Fruit fly (Drosophila melanogaster) whole organism, embryonic: ENCODE results near the gene CCT3.

Experiments
- BEAF-32 ChIP-seq: fragments of 200-800 bp; sonication (Bioruptor generic); optimal IDR thresholded peaks from 3 replicates; lab custom pipeline; 2017; ENCODE audit warnings: missing biosample characterization, missing genetic modification characterization, mild to moderate bottlenecking, moderate library complexity, missing genetic modification reagents
- CG10267 ChIP-seq: fragments of 200-800 bp; sonication (Bioruptor generic); optimal IDR thresholded peaks from 2 replicates; lab custom pipeline; 2018; ENCODE audit warnings: missing biosample characterization, mild to moderate bottlenecking, missing genetic modification characterization, moderate library complexity
- CG10366 ChIP-seq: fragments of 200-800 bp; sonication (Bioruptor generic); IDR thresholded peaks from 2 replicates; pipeline ENCODE4 v1.3.6; 2022; ENCODE audit warnings: missing biosample characterization, missing genetic modification characterization
- CG10654 ChIP-seq: fragments of 200-800 bp; sonication (Bioruptor generic); optimal IDR thresholded peaks from 2 replicates; lab custom pipeline; 2016; ENCODE audit warnings: missing biosample characterization, missing genetic modification characterization
- CG11398 ChIP-seq: fragments of 200-800 bp; sonication (Bioruptor generic); optimal IDR thresholded peaks from 2 replicates; lab custom pipeline; 2016; ENCODE audit warnings: missing biosample characterization, missing genetic modification characterization
- CG11723 ChIP-seq: fragments of 200-800 bp; sonication (Bioruptor generic); optimal IDR thresholded peaks from 2 replicates; lab custom pipeline; 2017; ENCODE audit warnings: missing biosample characterization, mild to moderate bottlenecking, missing genetic modification characterization
- CG12391 ChIP-seq: fragments of 200-800 bp; sonication (Bioruptor generic); optimal IDR thresholded peaks from 3 replicates; lab custom pipeline; 2018; ENCODE audit warnings: missing biosample characterization, mild to moderate bottlenecking, missing genetic modification characterization, moderate library complexity
- CG13287 ChIP-seq: fragments of 200-800 bp; sonication (Bioruptor generic); IDR thresholded peaks from 2 replicates; pipeline ENCODE4 v1.3.6; 2022; ENCODE audit warnings: missing biosample characterization, missing genetic modification characterization; ENCODE audit not compliant: partially characterized antibody
- CG17359 ChIP-seq: fragments of 200-800 bp; sonication (Bioruptor generic); optimal IDR thresholded peaks from 3 replicates; lab custom pipeline; 2018; ENCODE audit warnings: missing biosample characterization, mild to moderate bottlenecking, missing genetic modification characterization, moderate library complexity
- CG17385 ChIP-seq: fragments of 200-800 bp; sonication (Bioruptor generic); optimal IDR thresholded peaks from 3 replicates; lab custom pipeline; 2018; ENCODE audit warnings: missing biosample characterization, mild to moderate bottlenecking, missing genetic modification characterization
- CG18476 ChIP-seq: fragments of 200-800 bp; sonication (Bioruptor generic); optimal IDR thresholded peaks from 2 replicates; lab custom pipeline; 2016; ENCODE audit warnings: missing biosample characterization, mild to moderate bottlenecking, missing genetic modification characterization
- CG2129 ChIP-seq: fragments of 200-800 bp; sonication (Bioruptor generic); IDR thresholded peaks from 2 replicates; pipeline ENCODE4 v1.3.6; 2022; ENCODE audit warnings: missing biosample characterization, missing genetic modification characterization; ENCODE audit not compliant: partially characterized antibody
- CG31224 ChIP-seq: fragments of 200-800 bp; sonication (Bioruptor generic); IDR thresholded peaks from 2 replicates; pipeline ENCODE4 v1.3.6; 2022; ENCODE audit warnings: missing biosample characterization, missing genetic modification characterization
- CG6791 ChIP-seq: fragments of 200-800 bp; sonication (Bioruptor generic); IDR thresholded peaks from 3 replicates; pipeline ENCODE4 v1.3.6; 2022; ENCODE audit warnings: missing biosample characterization, missing genetic modification characterization; ENCODE audit not compliant: partially characterized antibody
- CG7357 ChIP-seq: fragments of 200-800 bp; sonication (Bioruptor generic); IDR thresholded peaks from 3 replicates; pipeline ENCODE4 v1.3.6; 2022; ENCODE audit warnings: missing biosample characterization, missing genetic modification characterization
- CG7556 ChIP-seq: fragments of 200-800 bp; sonication (Bioruptor generic); optimal IDR thresholded peaks from 2 replicates; lab custom pipeline; 2017; ENCODE audit warnings: missing biosample characterization, mild to moderate bottlenecking, missing genetic modification characterization
- CG7839 ChIP-seq: fragments of 200-800 bp; sonication (Bioruptor generic); optimal IDR thresholded peaks from 3 replicates; lab custom pipeline; 2018; ENCODE audit warnings: missing biosample characterization, mild to moderate bottlenecking, missing genetic modification characterization, moderate library complexity
- Dbx ChIP-seq: fragments of 200-800 bp; sonication (Bioruptor generic); IDR thresholded peaks from 3 replicates; pipeline ENCODE4 v1.3.6; 2022; ENCODE audit warnings: missing biosample characterization, missing genetic modification characterization
- Ets65A ChIP-seq: fragments of 200-800 bp; sonication (Bioruptor generic); peaks from one replicate; lab custom pipeline; 2016; ENCODE audit warnings: missing biosample characterization, missing genetic modification characterization
- HLHmδ ChIP-seq: fragments of 200-800 bp; sonication (Bioruptor generic); optimal IDR thresholded peaks from 2 replicates; lab custom pipeline; 2018; ENCODE audit warnings: missing biosample characterization, mild to moderate bottlenecking, missing genetic modification characterization, moderate library complexity
- Hand ChIP-seq: fragments of 200-800 bp; sonication (Bioruptor generic); optimal IDR thresholded peaks from 2 replicates; lab custom pipeline; 2017; ENCODE audit warnings: mild to moderate bottlenecking, missing biosample characterization, missing genetic modification reagents, missing genetic modification characterization
- MESR4 ChIP-seq: fragments of 200-800 bp; sonication (Bioruptor generic); optimal IDR thresholded peaks from 2 replicates; lab custom pipeline; 2018; ENCODE audit warnings: missing biosample characterization, mild to moderate bottlenecking, missing genetic modification characterization, moderate library complexity
- Mad ChIP-seq: fragments of 200-800 bp; sonication (Bioruptor generic); optimal IDR thresholded peaks from 2 replicates; lab custom pipeline; 2016; ENCODE audit warnings: missing biosample characterization, missing genetic modification characterization
- Med ChIP-seq: fragments of 200-800 bp; sonication (Bioruptor generic); peaks from one replicate; lab custom pipeline; 2016; ENCODE audit warnings: missing biosample characterization, missing genetic modification characterization, mild to moderate bottlenecking, inconsistent platforms, moderate library complexity
- Optix ChIP-seq: fragments of 200-800 bp; sonication (Bioruptor generic); IDR thresholded peaks from 3 replicates; pipeline ENCODE4 v1.3.6; 2022; ENCODE audit warnings: missing biosample characterization, missing genetic modification characterization
- Rfx ChIP-seq: fragments of 200-800 bp; sonication (Bioruptor generic); IDR thresholded peaks from 2 replicates; pipeline ENCODE4 v1.3.6; 2022; ENCODE audit warnings: missing biosample characterization, missing genetic modification characterization
- Sin3A ChIP-seq: fragments of >200 bp; optimal IDR thresholded peaks from 2 replicates; lab custom pipeline; 2018
- Stat92E ChIP-seq, 3 experiments: fragments of >200 bp in 2 of 3; fragments of 200-800 bp in 1 of 3; sonication (Bioruptor generic) in 1 of 3; optimal IDR thresholded peaks; 2 replicates each; lab custom pipeline; 2017 to 2019; ENCODE audit warnings: missing biosample characterization in 3 of 3, missing genetic modification characterization in 3 of 3, mild to moderate bottlenecking in 1 of 3, moderate library complexity in 1 of 3
- Trl ChIP-seq, 3 experiments: fragments of >200 bp in 2 of 3; fragments of 200-800 bp in 1 of 3; sonication (Bioruptor generic) in 1 of 3; optimal IDR thresholded peaks; 2 replicates in 1 of 3; 3 replicates in 2 of 3; lab custom pipeline; 2016 to 2017; ENCODE audit warnings: missing biosample characterization in 1 of 3, missing genetic modification characterization in 1 of 3
- ap ChIP-seq: fragments of 200-800 bp; sonication (Bioruptor generic); IDR thresholded peaks from 2 replicates; pipeline ENCODE4 v1.3.6; 2022; ENCODE audit warnings: missing biosample characterization, missing genetic modification characterization
- bowl ChIP-seq: fragments of 200-800 bp; sonication (Bioruptor generic); IDR thresholded peaks from 2 replicates; pipeline ENCODE4 v1.3.6; 2022; ENCODE audit warnings: missing biosample characterization, missing genetic modification characterization
- br ChIP-seq: fragments of >200 bp; optimal IDR thresholded peaks from 2 replicates; lab custom pipeline; 2017
- dpn ChIP-seq, 2 experiments: fragments of 200-800 bp; sonication (Bioruptor generic); optimal IDR thresholded peaks; 3 replicates each; lab custom pipeline; 2016; ENCODE audit warnings: missing biosample characterization in 2 of 2, missing genetic modification characterization in 2 of 2
- ftz-f1 ChIP-seq: fragments of 200-800 bp; sonication (Bioruptor generic); optimal IDR thresholded peaks from 2 replicates; lab custom pipeline; 2016; ENCODE audit warnings: missing biosample characterization, missing genetic modification characterization
- hbn ChIP-seq: fragments of 200-800 bp; sonication (Bioruptor generic); IDR thresholded peaks from 2 replicates; pipeline ENCODE4 v1.3.6; 2022; ENCODE audit warnings: missing biosample characterization, missing genetic modification characterization; ENCODE audit not compliant: partially characterized antibody
- lmd ChIP-seq: fragments of 200-800 bp; sonication (Bioruptor generic); IDR thresholded peaks from 2 replicates; pipeline ENCODE4 v1.3.6; 2022; ENCODE audit warnings: missing biosample characterization, missing genetic modification characterization
- nom ChIP-seq: fragments of 200-800 bp; sonication (Bioruptor generic); optimal IDR thresholded peaks from 2 replicates; lab custom pipeline; 2017; ENCODE audit warnings: missing biosample characterization, missing genetic modification characterization, mild to moderate bottlenecking, moderate library complexity, missing genetic modification reagents
- oc ChIP-seq: fragments of 200-800 bp; sonication (Bioruptor generic); optimal IDR thresholded peaks from 2 replicates; lab custom pipeline; 2018; ENCODE audit warnings: missing biosample characterization, mild to moderate bottlenecking, missing genetic modification characterization, moderate library complexity
- psq ChIP-seq: fragments of 200-800 bp; sonication (Bioruptor generic); optimal IDR thresholded peaks from 2 replicates; lab custom pipeline; 2017; ENCODE audit warnings: missing biosample characterization, missing genetic modification characterization
- pzg ChIP-seq: fragments of 200-800 bp; sonication (Bioruptor generic); optimal IDR thresholded peaks from 3 replicates; lab custom pipeline; 2018; ENCODE audit warnings: missing biosample characterization, mild to moderate bottlenecking, missing genetic modification characterization, moderate library complexity
- ranshi ChIP-seq: fragments of 200-800 bp; sonication (Bioruptor generic); IDR thresholded peaks from 2 replicates; pipeline ENCODE4 v1.3.6; 2022; ENCODE audit warnings: missing biosample characterization, missing genetic modification characterization
- ro ChIP-seq: fragments of 200-800 bp; sonication (Bioruptor generic); IDR thresholded peaks from 2 replicates; pipeline ENCODE4 v1.3.6; 2022; ENCODE audit warnings: missing biosample characterization, missing genetic modification characterization
- so ChIP-seq: fragments of 200-800 bp; sonication (Bioruptor generic); IDR thresholded peaks from 3 replicates; pipeline ENCODE4 v1.3.6; 2022; ENCODE audit warnings: missing biosample characterization, missing genetic modification characterization
- sqz ChIP-seq: fragments of 200-800 bp; sonication (Bioruptor generic); optimal IDR thresholded peaks from 3 replicates; lab custom pipeline; 2018; ENCODE audit warnings: missing biosample characterization, mild to moderate bottlenecking, missing genetic modification characterization
- tll ChIP-seq, 2 experiments: fragments of 200-800 bp in 1 of 2; fragments of >200 bp in 1 of 2; sonication (Bioruptor generic) in 1 of 2; optimal IDR thresholded peaks; 2 replicates each; lab custom pipeline; 2017 to 2019; ENCODE audit warnings: missing biosample characterization in 2 of 2, missing genetic modification characterization in 2 of 2, mild to moderate bottlenecking in 1 of 2, moderate library complexity in 1 of 2
- unc-4 ChIP-seq: fragments of 200-800 bp; sonication (Bioruptor generic); IDR thresholded peaks from 2 replicates; pipeline ENCODE4 v1.3.6; 2022; ENCODE audit warnings: missing biosample characterization, missing genetic modification characterization; ENCODE audit not compliant: partially characterized antibody
- vfl ChIP-seq: fragments of 200-800 bp; sonication (Bioruptor generic); optimal IDR thresholded peaks from 2 replicates; lab custom pipeline; 2016; ENCODE audit warnings: missing biosample characterization, missing genetic modification characterization
- wor ChIP-seq: fragments of 200-800 bp; sonication (Bioruptor generic); IDR thresholded peaks from 2 replicates; pipeline ENCODE4 v1.3.6; 2022; ENCODE audit warnings: missing biosample characterization, missing genetic modification characterization
- yki ChIP-seq: fragments of >200 bp; optimal IDR thresholded peaks from 3 replicates; lab custom pipeline; 2018

The CCT3 gene

dm6 chr3R:16647716-16648016 is 261 bp downstream of the CCT3 start (continued):
- peak; percentile 22; the same call in 1 of the 2 replicates for TF ChIP-seq CG13287 (GFP tag; lab: Robert Waterston, UW)
- TF ChIP-seq pzg (GFP tag; lab: Kevin White, UChicago): peak; percentile 1
- peak; percentile 53 for TF ChIP-seq Sin3A (lab: Kevin White, UChicago)
- peak; percentile 89 for TF ChIP-seq MESR4 (GFP tag; lab: Kevin White, UChicago)
- TF ChIP-seq Mad (GFP tag; lab: Kevin White, UChicago): no peak

dm6 chr3R:16649282-16649681 is 1.9 kb downstream of the CCT3 start:
- peak; percentile 34; the same call in 1 of the 3 replicates for TF ChIP-seq Dbx (GFP tag; lab: Robert Waterston, UW)
- 0 out of 2 replicates have a peak, but pooled peaks have one; percentile 0 for TF ChIP-seq hbn (GFP tag; lab: Robert Waterston, UW)
- TF ChIP-seq CG10654: no peak
- no peak for TF ChIP-seq yki (lab: Kevin White, UChicago)
- TF ChIP-seq CG31224: no peak
- no peak for TF ChIP-seq HLHmδ
- TF ChIP-seq CG6791 (GFP tag; lab: Robert Waterston, UW): 0 out of 3 replicates have a peak, but pooled peaks have one; percentile 30
- TF ChIP-seq Rfx: 0 out of 2 replicates have a peak, but pooled peaks have one; percentile 9
- TF ChIP-seq Ets65A: peak; percentile 63
- TF ChIP-seq ftz-f1 (GFP tag; lab: Kevin White, UChicago): no peak
- no peak for TF ChIP-seq Hand
- no peak for TF ChIP-seq ap
- TF ChIP-seq lmd (GFP tag; lab: Robert Waterston, UW): no peak
- no peak for TF ChIP-seq BEAF-32 (GFP tag; lab: Kevin White, UChicago)
- TF ChIP-seq CG7357: no peak
- TF ChIP-seq Med (GFP tag; lab: Kevin White, UChicago): peak; percentile 66

dm6 chr3R:16650950-16651349 is 3.5 kb downstream of the CCT3 start, which contains the start of gene Mettl4:
Gene Mettl4, minus strand, starts transcription at chr3R:16651157.
- TF ChIP-seq CG2129 (0 out of 2 replicates have a peak, but pooled peaks have one; percentile 24), wor (no peak), dpn (GFP tag; optimal IDR thresholded peaks at IDR 0.05; lab: Kevin White, UChicago) (no peak), br (lab: Kevin White, UChicago) (no peak), CG17359 (tag; lab: Kevin White, UChicago) (no peak), CG17385 (GFP tag; lab: Kevin White, UChicago) (no peak), tll (GFP tag; optimal IDR thresholded peaks at IDR 0.05; lab: Kevin White, UChicago) (no peak), so (GFP tag; lab: Robert Waterston, UW) (no peak), CG12391 (tag; lab: Kevin White, UChicago) (no peak), CG18476 (no peak), nom (no peak), ranshi (GFP tag; lab: Robert Waterston, UW) (no peak), CG10267 (tag; lab: Kevin White, UChicago) (peak; percentile 4), unc-4 (GFP tag; lab: Robert Waterston, UW) (peak; percentile 65), ro (no peak), CG10366 (GFP tag; lab: Robert Waterston, UW) (no peak), bowl (GFP tag; lab: Robert Waterston, UW) (no peak), Optix (GFP tag; lab: Robert Waterston, UW) (no peak), Stat92E (GFP tag; optimal IDR thresholded peaks at IDR 0.05; lab: Kevin White, UChicago) (no peak), Trl (optimal IDR thresholded peaks at IDR 0.05; lab: Kevin White, UChicago) (no peak), Trl (GFP tag; optimal IDR thresholded peaks at IDR 0.05; lab: Kevin White, UChicago) (no peak), oc (tag; lab: Kevin White, UChicago) (no peak), Dbx (GFP tag; lab: Robert Waterston, UW) (no peak), CG6791 (GFP tag; lab: Robert Waterston, UW) (peak; percentile 65; the same call in 2 of the 3 replicates), CG7556 (no peak), CG7839 (no peak), psq (GFP tag; lab: Kevin White, UChicago) (no peak), vfl (no peak), CG11398 (GFP tag; lab: Kevin White, UChicago) (no peak), CG11723 (no peak), sqz (no peak)
